Fruit fly (Drosophila melanogaster): ENCODE data around the gene CG7382.

Gene CG7382

DNA sequence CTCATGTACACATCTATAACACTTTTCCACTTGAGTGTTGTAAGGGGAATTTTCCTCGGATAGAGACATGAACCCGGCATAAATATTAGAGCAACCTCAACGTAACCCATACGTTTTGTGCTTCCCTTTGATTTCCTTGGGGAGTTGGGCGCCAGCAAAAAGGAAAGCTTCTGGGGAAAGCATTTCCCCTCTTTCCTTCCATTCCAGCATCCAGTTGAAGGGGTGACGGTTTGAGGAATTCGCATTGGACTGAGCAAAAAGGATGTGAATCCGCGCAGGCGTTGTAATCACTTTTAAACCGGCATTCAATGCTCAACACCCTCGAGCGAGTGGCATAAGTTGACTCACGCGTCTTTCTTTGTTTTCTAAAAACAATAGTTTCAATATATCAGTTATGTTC, 4.8 kb downstream of the CG7382 start (continued):
- TF ChIP-seq jumu (GFP tag; optimal IDR thresholded peaks at IDR 0.05) (no peak), cg (GFP tag; optimal IDR thresholded peaks at IDR 0.05) (no peak), ewg (GFP tag; optimal IDR thresholded peaks at IDR 0.05) (peak; percentile 61), crol (GFP tag; IDR thresholded peaks at IDR 0.05) (no peak)

DNA sequence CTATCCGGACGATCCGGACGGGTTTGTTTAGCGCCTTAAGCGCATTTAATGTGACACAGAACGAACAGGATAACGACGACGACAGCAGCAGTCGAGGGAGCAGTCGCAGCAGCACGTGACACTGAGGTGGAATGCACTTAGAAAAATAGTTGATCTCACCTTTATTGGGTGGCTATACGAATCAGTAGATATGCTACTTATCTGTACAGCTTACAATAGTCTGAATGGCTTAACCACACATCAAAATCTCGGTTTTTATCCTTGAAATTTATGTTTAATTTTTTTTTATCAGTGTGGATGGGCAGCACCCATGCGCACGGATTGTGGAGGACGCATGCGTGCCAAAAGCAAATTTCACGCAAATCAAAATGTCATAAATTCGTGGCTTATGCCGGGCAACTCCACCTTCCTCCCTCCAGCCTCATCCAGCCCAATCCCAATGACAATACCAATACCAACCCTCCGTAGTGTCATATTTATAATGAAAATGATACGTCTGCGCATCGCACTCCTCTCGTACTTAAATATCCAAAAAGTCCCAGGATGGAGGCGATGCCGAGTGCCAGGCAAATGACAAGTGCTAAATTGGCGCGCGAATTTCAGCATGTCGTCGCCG, 11.8 kb downstream of the CG7382 start:
- TF ChIP-seq Ptx1 (GFP tag; IDR thresholded peaks at IDR 0.05) (0 out of 2 replicates have a peak, but pooled peaks have one; percentile 12), gsb-n (tag; optimal IDR thresholded peaks at IDR 0.05) (peak; percentile 38), sens (GFP tag) (peak; percentile 69), sisA (GFP tag; IDR thresholded peaks at IDR 0.05) (0 out of 2 replicates have a peak, but pooled peaks have one; percentile 20), ewg (GFP tag; optimal IDR thresholded peaks at IDR 0.05) (peak; percentile 30), Nf-YB (GFP tag; optimal IDR thresholded peaks at IDR 0.05) (peak; percentile 60), Nf-YC (tag; optimal IDR thresholded peaks at IDR 0.05) (peak; percentile 59), nmo (GFP tag; optimal IDR thresholded peaks at IDR 0.05) (no peak), Doc2 (GFP tag; IDR thresholded peaks at IDR 0.05) (no peak)

DNA sequence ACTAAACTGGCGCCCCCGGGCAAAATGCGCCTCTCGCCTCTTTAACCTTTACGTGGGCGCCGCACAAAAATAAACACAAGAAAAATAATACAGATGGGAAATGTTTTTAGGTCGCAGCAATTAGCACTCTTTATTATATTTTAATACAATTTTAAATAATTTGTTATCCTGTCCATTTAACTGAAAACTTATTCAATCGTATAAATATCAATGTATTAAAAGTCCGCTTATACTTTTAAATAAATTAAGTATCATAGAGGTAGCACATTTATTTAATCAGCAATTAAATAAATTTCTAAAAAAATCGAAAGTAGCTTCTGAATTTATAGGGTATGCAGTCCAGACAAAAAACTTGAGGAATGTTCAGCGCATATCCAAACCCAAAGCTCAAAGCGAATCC, 12.6 kb downstream of the CG7382 start:
- TF ChIP-seq CG33557 (GFP tag; optimal IDR thresholded peaks at IDR 0.05) (no peak), Oli (tag; optimal IDR thresholded peaks at IDR 0.05) (no peak), gro (GFP tag; optimal IDR thresholded peaks at IDR 0.05) (no peak), CG16815 (GFP tag; optimal IDR thresholded peaks at IDR 0.05) (no peak), Kr (GFP tag; optimal IDR thresholded peaks at IDR 0.05) (no peak), Blimp-1 (GFP tag; optimal IDR thresholded peaks at IDR 0.05) (no peak), HLH4C (GFP tag; IDR thresholded peaks at IDR 0.05; ENCODE audit: partially characterized antibody) (no peak), CG8359 (GFP tag; optimal IDR thresholded peaks at IDR 0.05; ENCODE audit: borderline replicate concordance) (no peak), Hr39 (optimal IDR thresholded peaks at IDR 0.05) (no peak), stwl (tag; optimal IDR thresholded peaks at IDR 0.05) (no peak), zfh2 (GFP tag; optimal IDR thresholded peaks at IDR 0.05) (no peak), Dip2 (GFP tag; IDR thresholded peaks at IDR 0.05) (no peak), chif (GFP tag; optimal IDR thresholded peaks at IDR 0.05) (no peak)

DNA sequence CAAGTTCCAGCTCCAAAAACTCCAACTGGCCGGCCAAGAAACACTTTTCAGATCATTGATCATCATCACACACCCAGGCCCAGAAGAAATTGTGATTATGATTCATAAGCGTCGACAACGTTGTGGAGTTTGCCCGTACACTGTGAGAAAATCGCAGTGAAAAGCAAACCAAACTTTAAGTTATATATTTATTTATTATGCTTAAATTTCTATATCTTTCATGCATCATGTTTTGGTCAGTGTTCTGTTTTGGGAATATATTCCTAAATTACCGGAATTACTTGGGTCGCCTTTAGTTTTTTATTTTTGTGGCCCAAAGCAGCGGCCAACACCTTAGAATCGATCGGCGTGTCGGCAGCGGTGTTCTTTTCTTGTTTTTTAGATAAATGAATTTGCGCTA, 14.6 kb downstream of the CG7382 start:
- TF ChIP-seq dmrt11E (tag; optimal IDR thresholded peaks at IDR 0.05): no peak
- no peak for TF ChIP-seq hb (GFP tag; IDR thresholded peaks at IDR 0.05; ENCODE audit: partially characterized antibody)
- no peak for TF ChIP-seq nom (GFP tag; optimal IDR thresholded peaks at IDR 0.05)
- TF ChIP-seq Dip2 (GFP tag; IDR thresholded peaks at IDR 0.05): no peak
- TF ChIP-seq CG12391 (tag; optimal IDR thresholded peaks at IDR 0.05): peak; percentile 0
- TF ChIP-seq sens (GFP tag): no peak
- no peak for TF ChIP-seq CG14014 (GFP tag; IDR thresholded peaks at IDR 0.05)
- TF ChIP-seq Trl (optimal IDR thresholded peaks at IDR 0.05): no peak
- no peak for TF ChIP-seq Trl (GFP tag; optimal IDR thresholded peaks at IDR 0.05)
- no peak for TF ChIP-seq HLH54F (GFP tag; optimal IDR thresholded peaks at IDR 0.05)
- TF ChIP-seq Sry-β (GFP tag; optimal IDR thresholded peaks at IDR 0.05): no peak
- peak; percentile 11 for TF ChIP-seq Oli (tag; optimal IDR thresholded peaks at IDR 0.05)
- TF ChIP-seq gem (tag; optimal IDR thresholded peaks at IDR 0.05): peak; percentile 33
- TF ChIP-seq mirr (GFP tag; optimal IDR thresholded peaks at IDR 0.05): no peak
- TF ChIP-seq CG17802 (tag; optimal IDR thresholded peaks at IDR 0.05): no peak
- TF ChIP-seq maf-S (GFP tag; optimal IDR thresholded peaks at IDR 0.05): no peak
- no peak for TF ChIP-seq CG4820 (GFP tag; optimal IDR thresholded peaks at IDR 0.05)
- no peak for TF ChIP-seq CG17186 (GFP tag; optimal IDR thresholded peaks at IDR 0.05)
- no peak for TF ChIP-seq dimm (GFP tag; IDR thresholded peaks at IDR 0.05)

Measured in whole organism, embryonic.